Fruit fly (Drosophila melanogaster): ENCODE results near the gene SNF4Agamma.

SNF4Agamma gene

dm6 chr3R:21204500-21205167 lies 64.1 kb downstream of the SNF4Agamma start (continued):
- peak; percentile 28; the same call in 1 of the 2 replicates for TF ChIP-seq CG6272 (GFP tag; IDR thresholded peaks at IDR 0.05)
- TF ChIP-seq pzg (GFP tag; optimal IDR thresholded peaks at IDR 0.05): no peak
- TF ChIP-seq odd (GFP tag; optimal IDR thresholded peaks at IDR 0.05): peak; percentile 66
- TF ChIP-seq CG7745 (tag; optimal IDR thresholded peaks at IDR 0.05): no peak
- peak; percentile 65 for TF ChIP-seq onecut (GFP tag; IDR thresholded peaks at IDR 0.05)
- TF ChIP-seq D19B (GFP tag; optimal IDR thresholded peaks at IDR 0.05): peak; percentile 82
- TF ChIP-seq Hmr (GFP tag; optimal IDR thresholded peaks at IDR 0.05): peak; percentile 70
- TF ChIP-seq zen (tag; optimal IDR thresholded peaks at IDR 0.05): peak; percentile 62
- TF ChIP-seq her (GFP tag; optimal IDR thresholded peaks at IDR 0.05): peak; percentile 80
- peak; percentile 75 for TF ChIP-seq Fer1 (GFP tag; optimal IDR thresholded peaks at IDR 0.05)
- peak; percentile 48; the same call in 1 of the 2 replicates for TF ChIP-seq rib (GFP tag; IDR thresholded peaks at IDR 0.05)
- TF ChIP-seq E2f2 (GFP tag; IDR thresholded peaks at IDR 0.05): no peak
- peak; percentile 93 for TF ChIP-seq CG10979 (tag; optimal IDR thresholded peaks at IDR 0.05)
- peak; percentile 56 for TF ChIP-seq sug (tag; optimal IDR thresholded peaks at IDR 0.05)
- peak; percentile 81 to 92 for TF ChIP-seq Trl (optimal IDR thresholded peaks at IDR 0.05)
- peak; percentile 35 for TF ChIP-seq Trl (GFP tag; optimal IDR thresholded peaks at IDR 0.05)
- TF ChIP-seq p53 (GFP tag; optimal IDR thresholded peaks at IDR 0.05): no peak
- TF ChIP-seq cg (GFP tag; optimal IDR thresholded peaks at IDR 0.05): peak; percentile 24
- peak; percentile 86 for TF ChIP-seq Xbp1 (GFP tag; optimal IDR thresholded peaks at IDR 0.05)
- TF ChIP-seq tna (GFP tag; IDR thresholded peaks at IDR 0.05; ENCODE audit: partially characterized antibody): peak; percentile 33; the same call in 1 of the 2 replicates
- peak; percentile 70; the same call in 1 of the 2 replicates for TF ChIP-seq Nf-YA (GFP tag; IDR thresholded peaks at IDR 0.05)
- TF ChIP-seq crc (GFP tag; optimal IDR thresholded peaks at IDR 0.05): peak; percentile 76
- no peak for TF ChIP-seq yki (optimal IDR thresholded peaks at IDR 0.05)
- peak; percentile 77 for TF ChIP-seq CG17802 (tag; optimal IDR thresholded peaks at IDR 0.05)
- TF ChIP-seq HHEX (GFP tag; optimal IDR thresholded peaks at IDR 0.05): peak; percentile 83
- peak; percentile 62 for TF ChIP-seq stc (GFP tag; IDR thresholded peaks at IDR 0.05)
- TF ChIP-seq exex (tag; optimal IDR thresholded peaks at IDR 0.05): no peak
- peak in 1 of 2 experiments; percentile 49 for TF ChIP-seq crp (GFP tag; optimal IDR thresholded peaks at IDR 0.05)
- TF ChIP-seq caup (GFP tag; optimal IDR thresholded peaks at IDR 0.05; ENCODE audit: severe bottlenecking): peak; percentile 60
- peak; percentile 76 for TF ChIP-seq Atf-2 (GFP tag; optimal IDR thresholded peaks at IDR 0.05)
- TF ChIP-seq CG4404 (GFP tag; IDR thresholded peaks at IDR 0.05): peak; percentile 46; the same call in 1 of the 2 replicates
- TF ChIP-seq MBD-R2 (GFP tag; IDR thresholded peaks at IDR 0.05): no peak
- peak; percentile 62 for TF ChIP-seq ap (GFP tag; IDR thresholded peaks at IDR 0.05)
- no peak for TF ChIP-seq CG7928 (GFP tag; optimal IDR thresholded peaks at IDR 0.05)
- peak; percentile 73 for TF ChIP-seq CG11093 (GFP tag; IDR thresholded peaks at IDR 0.05)
- TF ChIP-seq seq (GFP tag; IDR thresholded peaks at IDR 0.05): peak; percentile 59; the same call in 1 of the 2 replicates
- peak; percentile 51 for TF ChIP-seq CG3065 (GFP tag; optimal IDR thresholded peaks at IDR 0.05)
- no peak for TF ChIP-seq wdn (GFP tag; IDR thresholded peaks at IDR 0.05)
- TF ChIP-seq ems (GFP tag; optimal IDR thresholded peaks at IDR 0.05): peak; percentile 75
- TF ChIP-seq CG4730 (GFP tag; IDR thresholded peaks at IDR 0.05): peak; percentile 45; the same call in 1 of the 2 replicates
- TF ChIP-seq CG4617 (GFP tag; optimal IDR thresholded peaks at IDR 0.05; ENCODE audit: borderline replicate concordance): peak; percentile 29
- 0 out of 2 replicates have a peak, but pooled peaks have one; percentile 35 for TF ChIP-seq Gsc (GFP tag; IDR thresholded peaks at IDR 0.05)
- TF ChIP-seq CG8944 (GFP tag; optimal IDR thresholded peaks at IDR 0.05): peak; percentile 67
- TF ChIP-seq Hr51 (GFP tag; optimal IDR thresholded peaks at IDR 0.05): peak; percentile 58 to 90
- TF ChIP-seq toy (GFP tag; IDR thresholded peaks at IDR 0.05): no peak
- TF ChIP-seq CG5953 (GFP tag; IDR thresholded peaks at IDR 0.05): peak; percentile 79
- no peak for TF ChIP-seq CG15073 (GFP tag; optimal IDR thresholded peaks at IDR 0.05)
- TF ChIP-seq lov (optimal IDR thresholded peaks at IDR 0.05): no peak
- no peak for TF ChIP-seq lov (GFP tag; IDR thresholded peaks at IDR 0.05)
- no peak for TF ChIP-seq B-H2 (GFP tag; optimal IDR thresholded peaks at IDR 0.05)
